Worm (Caenorhabditis elegans): Measurements from ENCODE around the gene ccdc-55.
A peak's percentile ranks its signal among the peaks of the same experiment; 100 is the strongest.

- TF ChIP-seq nfya-2 (GFP tag; IDR thresholded peaks at IDR 0.05): no peak
- TF ChIP-seq unc-62 (GFP tag; optimal IDR thresholded peaks at IDR 0.05): no peak
- TF ChIP-seq ekl-4 (GFP tag; IDR thresholded peaks at IDR 0.05): peak; percentile 59
- TF ChIP-seq F57C9.4 (tag; optimal IDR thresholded peaks at IDR 0.05): no peak
- TF ChIP-seq rec-8 (tag; optimal IDR thresholded peaks at IDR 0.05): no peak
- no peak for TF ChIP-seq him-1 (tag; optimal IDR thresholded peaks at IDR 0.05)
- no peak for TF ChIP-seq athp-1 (tag; optimal IDR thresholded peaks at IDR 0.05)
- TF ChIP-seq Y53G8AR.9 (GFP tag; conservative IDR thresholded peaks at IDR 0.05): no peak
- TF ChIP-seq F57A8.1 (GFP tag; optimal IDR thresholded peaks at IDR 0.05): no peak
- no peak for TF ChIP-seq pha-4 (tag; optimal IDR thresholded peaks at IDR 0.05)
- no peak for TF ChIP-seq xnd-1 (tag; optimal IDR thresholded peaks at IDR 0.05)
Observed at ce11 chrIII:4150919-4151318, 17.6 kb downstream of the ccdc-55 start.

Measured in whole organism, young adult.